Worm (Caenorhabditis elegans) whole organism, L4 larva: ENCODE measurements around the gene fil-2.

Experiments used
- D1046.2 ChIP-seq: fragments of 200-800 bp; sonication (Bioruptor generic); IDR thresholded peaks from 2 replicates; pipeline ENCODE4 v1.3.6; 2022; ENCODE audit warnings: missing genetic modification characterization, missing compliant biosample characterization
- F10B5.3 ChIP-seq: sonication (generic microtip); optimal IDR thresholded peaks from 2 replicates; lab custom pipeline; 2016; ENCODE audit warnings: mild to moderate bottlenecking, missing genetic modification characterization, missing compliant biosample characterization
- F37D6.2 ChIP-seq: sonication (generic microtip); optimal IDR thresholded peaks from 2 replicates; lab custom pipeline; 2016; ENCODE audit warnings: mild to moderate bottlenecking, missing genetic modification characterization, missing compliant biosample characterization
- R02D3.7 ChIP-seq: fragments of 150-350 bp; sonication (generic microtip); optimal IDR thresholded peaks from 3 replicates; lab custom pipeline; 2014; ENCODE audit warnings: missing biosample characterization, missing genetic modification characterization
- Y5F2A.4 ChIP-seq: fragments of 200-800 bp; sonication (Bioruptor generic); optimal IDR thresholded peaks from 2 replicates; lab custom pipeline; 2018; ENCODE audit warnings: mild to moderate bottlenecking, missing genetic modification characterization, missing compliant biosample characterization
- ZK337.2 ChIP-seq: fragments of 200-800 bp; sonication (Bioruptor generic); IDR thresholded peaks from 2 replicates; pipeline ENCODE4 v1.3.6; 2022; ENCODE audit warnings: missing genetic modification reagents, missing genetic modification characterization, missing compliant biosample characterization
- ZK546.5 ChIP-seq, 2 experiments: sonication (generic microtip); optimal IDR thresholded peaks; 2 replicates each; lab custom pipeline; 2017; ENCODE audit warnings: missing biosample characterization in 2 of 2, missing genetic modification characterization in 2 of 2
- ama-1 ChIP-seq: fragments of 150-350 bp; optimal IDR thresholded peaks from 2 replicates; lab custom pipeline; 2014; ENCODE audit warnings: inconsistent platforms, mixed read lengths
- arid-1 ChIP-seq: fragments of 200-800 bp; sonication (Bioruptor generic); conservative IDR thresholded peaks from 2 replicates; pipeline ENCODE4 v1.3.6; 2022; ENCODE audit warnings: missing genetic modification reagents, missing genetic modification characterization, missing compliant biosample characterization
- attf-4 ChIP-seq: sonication (generic microtip); optimal IDR thresholded peaks from 3 replicates; lab custom pipeline; 2017; ENCODE audit warnings: missing biosample characterization, missing genetic modification characterization
- ceh-20 ChIP-seq: fragments of 200-800 bp; sonication (Bioruptor generic); IDR thresholded peaks from 2 replicates; pipeline ENCODE4 v1.3.6; 2022; ENCODE audit warnings: missing genetic modification reagents, missing genetic modification characterization, missing compliant biosample characterization
- ceh-28 ChIP-seq: fragments of 150-350 bp; optimal IDR thresholded peaks from 2 replicates; lab custom pipeline; 2014; ENCODE audit warnings: missing biosample characterization, missing genetic modification reagents, missing genetic modification characterization
- ceh-32 ChIP-seq: sonication (generic microtip); optimal IDR thresholded peaks from 2 replicates; lab custom pipeline; 2016; ENCODE audit warnings: mild to moderate bottlenecking, missing genetic modification characterization, missing compliant biosample characterization; ENCODE audit not compliant: poor library complexity
- ces-1 ChIP-seq: fragments of 150-350 bp; sonication (generic microtip); optimal IDR thresholded peaks from 4 replicates; lab custom pipeline; 2014; ENCODE audit warnings: missing biosample characterization, missing genetic modification reagents, missing genetic modification characterization
- cey-2 ChIP-seq: sonication (generic microtip); optimal IDR thresholded peaks from 3 replicates; lab custom pipeline; 2017; ENCODE audit warnings: missing genetic modification characterization, mild to moderate bottlenecking, missing compliant biosample characterization, antibody characterized with exemption, borderline replicate concordance; ENCODE audit not compliant: insufficient read depth
- ctbp-1 ChIP-seq: fragments of 200-800 bp; sonication (Bioruptor generic); IDR thresholded peaks from 2 replicates; pipeline ENCODE4 v1.3.6; 2022; ENCODE audit warnings: missing genetic modification reagents, missing genetic modification characterization, missing compliant biosample characterization
- daf-16 ChIP-seq, 3 experiments: sonication (generic microtip); optimal IDR thresholded peaks; 2 replicates each; lab custom pipeline; 2016 to 2017; ENCODE audit warnings: missing genetic modification characterization in 3 of 3, missing genetic modification reagents in 3 of 3, mild to moderate bottlenecking in 2 of 3, missing compliant biosample characterization in 2 of 3, missing biosample characterization in 1 of 3, moderate library complexity in 1 of 3
- daf-19 ChIP-seq: fragments of 200-800 bp; sonication (Bioruptor generic); conservative IDR thresholded peaks from 2 replicates; pipeline ENCODE4 v1.3.6; 2022; ENCODE audit warnings: missing genetic modification characterization, missing compliant biosample characterization
- dmd-6 ChIP-seq: fragments of 200-800 bp; sonication (Bioruptor generic); IDR thresholded peaks from 2 replicates; pipeline ENCODE4 v1.3.6; 2022; ENCODE audit warnings: missing genetic modification reagents, missing genetic modification characterization, missing compliant biosample characterization
- dmd-9 ChIP-seq: fragments of 200-800 bp; sonication (Bioruptor generic); IDR thresholded peaks from 2 replicates; pipeline ENCODE4 v1.3.6; 2022; ENCODE audit warnings: missing genetic modification reagents, missing genetic modification characterization, missing compliant biosample characterization
- duxl-1 ChIP-seq: sonication (generic microtip); optimal IDR thresholded peaks from 2 replicates; lab custom pipeline; 2016; ENCODE audit warnings: mild to moderate bottlenecking, missing genetic modification characterization, moderate library complexity, missing compliant biosample characterization; ENCODE audit not compliant: poor library complexity
- dve-1 ChIP-seq: sonication (generic microtip); optimal IDR thresholded peaks from 2 replicates; lab custom pipeline; 2017; ENCODE audit warnings: antibody characterized with exemption, mild to moderate bottlenecking, missing genetic modification characterization, missing compliant biosample characterization; ENCODE audit not compliant: insufficient read depth
- gei-8 ChIP-seq: fragments of 200-800 bp; sonication (Bioruptor generic); optimal IDR thresholded peaks from 2 replicates; lab custom pipeline; 2018; ENCODE audit warnings: mild to moderate bottlenecking, missing genetic modification characterization, missing compliant biosample characterization
- hif-1 ChIP-seq, 2 experiments: sonication (generic microtip); optimal IDR thresholded peaks; 2 replicates each; lab custom pipeline; 2016 to 2017; ENCODE audit warnings: missing compliant biosample characterization in 2 of 2, missing genetic modification characterization in 2 of 2, missing genetic modification reagents in 2 of 2, missing genotype in 2 of 2, mild to moderate bottlenecking in 1 of 2
- hlh-11 ChIP-seq: fragments of 200-800 bp; sonication (Bioruptor generic); optimal IDR thresholded peaks from 2 replicates; lab custom pipeline; 2018; ENCODE audit warnings: mild to moderate bottlenecking, missing genetic modification characterization, missing compliant biosample characterization
- hlh-30 ChIP-seq: sonication (generic microtip); optimal IDR thresholded peaks from 2 replicates; lab custom pipeline; 2017; ENCODE audit warnings: antibody characterized with exemption, mild to moderate bottlenecking, missing genetic modification characterization, missing compliant biosample characterization; ENCODE audit not compliant: insufficient read depth
- lin-13 ChIP-seq: fragments of 150-350 bp; optimal IDR thresholded peaks from 2 replicates; lab custom pipeline; 2014; ENCODE audit warnings: missing biosample characterization, missing genetic modification reagents, missing genetic modification characterization
- lir-3 ChIP-seq: sonication (generic microtip); optimal IDR thresholded peaks from 2 replicates; lab custom pipeline; 2016; ENCODE audit warnings: mild to moderate bottlenecking, missing genetic modification characterization, missing compliant biosample characterization
- mdl-1 ChIP-seq, 2 experiments: fragments of 150-350 bp in 1 of 2; sonication (generic microtip) in 1 of 2; optimal IDR thresholded peaks; 2 replicates each; lab custom pipeline; 2014 to 2017; ENCODE audit warnings: missing biosample characterization in 2 of 2, missing genetic modification characterization in 2 of 2
- mdt-29 ChIP-seq: fragments of 200-800 bp; sonication (Bioruptor generic); IDR thresholded peaks from 2 replicates; pipeline ENCODE4 v1.3.6; 2022; ENCODE audit warnings: missing genetic modification reagents, missing genetic modification characterization, missing compliant biosample characterization
- nhr-102 ChIP-seq: sonication (generic microtip); optimal IDR thresholded peaks from 2 replicates; lab custom pipeline; 2016; ENCODE audit warnings: mild to moderate bottlenecking, missing genetic modification characterization, moderate library complexity, missing compliant biosample characterization
- nhr-11 ChIP-seq: fragments of 150-350 bp; optimal IDR thresholded peaks from 2 replicates; lab custom pipeline; 2014; ENCODE audit warnings: missing biosample characterization, missing genetic modification characterization
- nhr-28 ChIP-seq: fragments of 150-350 bp; optimal IDR thresholded peaks from 2 replicates; lab custom pipeline; 2014; ENCODE audit warnings: missing biosample characterization, missing genetic modification characterization
- nhr-41 ChIP-seq: fragments of 200-800 bp; sonication (Bioruptor generic); IDR thresholded peaks from 2 replicates; pipeline ENCODE4 v1.3.6; 2022; ENCODE audit warnings: missing genetic modification reagents, missing genetic modification characterization, missing compliant biosample characterization
- nhr-48 ChIP-seq: sonication (generic microtip); optimal IDR thresholded peaks from 2 replicates; lab custom pipeline; 2016; ENCODE audit warnings: mild to moderate bottlenecking, missing genetic modification characterization, missing compliant biosample characterization
- nhr-76 ChIP-seq: fragments of 150-350 bp; optimal IDR thresholded peaks from 2 replicates; lab custom pipeline; 2014; ENCODE audit warnings: missing biosample characterization, missing genetic modification characterization
- pha-4 ChIP-seq, 2 experiments: fragments of 150-350 bp in 1 of 2; fragments of 200-800 bp in 1 of 2; sonication (Bioruptor generic) in 1 of 2; IDR thresholded peaks in 1 of 2; optimal IDR thresholded peaks in 1 of 2; 2 replicates each; pipeline versions ENCODE4 v1.3.6 to Lab custom; 2014 to 2022; ENCODE audit warnings: missing genetic modification characterization in 2 of 2, missing genetic modification reagents in 2 of 2, missing biosample characterization in 1 of 2, missing compliant biosample characterization in 1 of 2
- php-3 ChIP-seq: fragments of 200-800 bp; sonication (Bioruptor generic); IDR thresholded peaks from 2 replicates; pipeline ENCODE4 v1.3.6; 2022; ENCODE audit warnings: missing genetic modification reagents, missing genetic modification characterization, missing compliant biosample characterization
- set-16 ChIP-seq: fragments of 200-800 bp; sonication (Bioruptor generic); IDR thresholded peaks from 2 replicates; pipeline ENCODE4 v1.3.6; 2022; ENCODE audit warnings: missing genetic modification reagents, missing genetic modification characterization, missing compliant biosample characterization
- skn-1 ChIP-seq: fragments of 150-350 bp; optimal IDR thresholded peaks from 2 replicates; lab custom pipeline; 2014; ENCODE audit warnings: missing biosample characterization, missing genetic modification characterization
- spr-1 ChIP-seq: sonication (generic microtip); optimal IDR thresholded peaks from 2 replicates; lab custom pipeline; 2016; ENCODE audit warnings: mild to moderate bottlenecking, missing genetic modification characterization, missing compliant biosample characterization
- tra-1 ChIP-seq: fragments of 200-800 bp; sonication (Bioruptor generic); IDR thresholded peaks from 2 replicates; pipeline ENCODE4 v1.3.6; 2022; ENCODE audit warnings: missing genetic modification reagents, missing genetic modification characterization, missing compliant biosample characterization
- unc-39 ChIP-seq: sonication (generic microtip); optimal IDR thresholded peaks from 2 replicates; lab custom pipeline; 2017; ENCODE audit warnings: missing biosample characterization, missing genetic modification characterization
- unc-62 ChIP-seq, 3 experiments: fragments of 150-350 bp in 1 of 3; sonication (generic microtip); optimal IDR thresholded peaks in 2 of 3; peaks in 1 of 3; 1 replicate in 1 of 3; 2 replicates in 2 of 3; lab custom pipeline; 2014 to 2017; ENCODE audit warnings: missing biosample characterization in 3 of 3, missing genetic modification characterization in 3 of 3, missing genetic modification reagents in 3 of 3, missing genotype in 1 of 3
- zfp-3 ChIP-seq: fragments of 200-800 bp; sonication (Bioruptor generic); conservative IDR thresholded peaks from 2 replicates; pipeline ENCODE4 v1.3.6; 2022; ENCODE audit warnings: missing genetic modification reagents, missing genetic modification characterization, missing compliant biosample characterization

Gene fil-2

ce11 chrV:6248714-6249113, 30.1 kb upstream of the fil-2 start:
- TF ChIP-seq nhr-48 (tag; lab: Kevin White, UChicago) (peak; percentile 8), mdl-1 (tag; optimal IDR thresholded peaks at IDR 0.05; lab: Kevin White, UChicago) (peak in 1 of 2 experiments; percentile 16), ZK337.2 (GFP tag; lab: Robert Waterston, UW) (no peak), hlh-30 (peak; percentile 64), lir-3 (tag; lab: Kevin White, UChicago) (no peak), F37D6.2 (tag; lab: Kevin White, UChicago) (no peak), hlh-11 (tag; lab: Kevin White, UChicago) (peak; percentile 42), nhr-28 (tag; lab: Kevin White, UChicago) (peak; percentile 50), set-16 (GFP tag; lab: Robert Waterston, UW) (no peak), duxl-1 (tag; lab: Kevin White, UChicago) (no peak), dmd-6 (GFP tag; lab: Robert Waterston, UW) (peak; percentile 19; the same call in 1 of the 2 replicates), ceh-28 (no peak), ceh-32 (tag; lab: Kevin White, UChicago) (no peak), ceh-20 (GFP tag; lab: Robert Waterston, UW) (no peak), nhr-41 (GFP tag; lab: Robert Waterston, UW) (no peak), php-3 (GFP tag; lab: Robert Waterston, UW) (no peak), mdt-29 (GFP tag; lab: Robert Waterston, UW) (no peak), dve-1 (tag; lab: Kevin White, UChicago) (peak; percentile 10), daf-16 (GFP tag; optimal IDR thresholded peaks at IDR 0.05; lab: Kevin White, UChicago) (no peak), daf-16 (tag; optimal IDR thresholded peaks at IDR 0.05; lab: Kevin White, UChicago) (peak; percentile 53)

ce11 chrV:6249135-6249534, 29.7 kb upstream of the fil-2 start:
- peak in 1 of 2 experiments; percentile 95 for TF ChIP-seq unc-62 (GFP tag; optimal IDR thresholded peaks at IDR 0.05 in 1 of 2; lab: Kevin White, UChicago)
- no peak for TF ChIP-seq unc-62 (tag; optimal IDR thresholded peaks at IDR 0.05; lab: Kevin White, UChicago)
- no peak for TF ChIP-seq R02D3.7 (tag; lab: Kevin White, UChicago)
- TF ChIP-seq attf-4 (tag; lab: Kevin White, UChicago), result no peak

- TF ChIP-seq hif-1 (tag; optimal IDR thresholded peaks at IDR 0.05; lab: Kevin White, UChicago) (no peak), pha-4 (GFP tag; IDR thresholded peaks at IDR 0.05; lab: Robert Waterston, UW) (no peak), pha-4 (tag; optimal IDR thresholded peaks at IDR 0.05; lab: Kevin White, UChicago) (no peak), dmd-9 (GFP tag; lab: Robert Waterston, UW) (no peak), gei-8 (no peak), spr-1 (tag; lab: Kevin White, UChicago) (no peak), ZK546.5 (tag; optimal IDR thresholded peaks at IDR 0.05; lab: Kevin White, UChicago) (no peak), unc-39 (tag; lab: Kevin White, UChicago) (no peak), F10B5.3 (no peak), nhr-11 (no peak), nhr-102 (tag; lab: Kevin White, UChicago) (no peak), ctbp-1 (GFP tag; lab: Robert Waterston, UW) (no peak), daf-19 (no peak), nhr-41 (GFP tag; lab: Robert Waterston, UW) (no peak), Y5F2A.4 (GFP tag; lab: Kevin White, UChicago) (no peak), lin-13 (GFP tag; lab: Kevin White, UChicago) (no peak), nhr-76 (tag; lab: Kevin White, UChicago) (no peak), zfp-3 (GFP tag; lab: Robert Waterston, UW) (no peak), ces-1 (no peak), tra-1 (GFP tag; lab: Robert Waterston, UW) (no peak), ama-1 (lab: Kevin White, UChicago) (no peak), skn-1 (tag; lab: Kevin White, UChicago) (no peak), hlh-11 (tag; lab: Kevin White, UChicago) (peak; percentile 37), D1046.2 (no peak), arid-1 (no peak), cey-2 (tag; lab: Kevin White, UChicago) (no peak)
These were observed 27.8 kb upstream of the fil-2 start for ce11 chrV:6250959-6251598.
